Worm (Caenorhabditis elegans) whole organism, L1 larva: ENCODE data around the gene dat-1.

Experiments
- C04F5.9 ChIP-seq: sonication (generic microtip); optimal IDR thresholded peaks from 2 replicates; lab custom pipeline; 2016; ENCODE audit warnings: missing genetic modification characterization, missing compliant biosample characterization
- Y116A8C.19 ChIP-seq: sonication (generic microtip); optimal IDR thresholded peaks from 2 replicates; lab custom pipeline; 2016; ENCODE audit warnings: missing compliant biosample characterization, missing genetic modification characterization, borderline replicate concordance
- alr-1 ChIP-seq: fragments of 200-800 bp; sonication (Bioruptor generic); optimal IDR thresholded peaks from 2 replicates; lab custom pipeline; 2018; ENCODE audit warnings: borderline replicate concordance, mild to moderate bottlenecking, missing genetic modification characterization, missing compliant biosample characterization
- aly-2 ChIP-seq: fragments of 150-350 bp; optimal IDR thresholded peaks from 2 replicates; lab custom pipeline; 2014; ENCODE audit warnings: missing biosample characterization, missing genetic modification characterization
- ama-1 ChIP-seq: fragments of 150-350 bp; optimal IDR thresholded peaks from 2 replicates; lab custom pipeline; 2014
- blmp-1 ChIP-seq: fragments of 150-350 bp; optimal IDR thresholded peaks from 2 replicates; lab custom pipeline; 2014; ENCODE audit warnings: missing biosample characterization, missing genetic modification characterization
- ceh-8 ChIP-seq: fragments of 200-800 bp; sonication (Bioruptor generic); optimal IDR thresholded peaks from 2 replicates; lab custom pipeline; 2018; ENCODE audit warnings: mild to moderate bottlenecking, missing genetic modification characterization, moderate library complexity, missing compliant biosample characterization
- dpl-1 ChIP-seq, 3 experiments: fragments of 150-350 bp in 2 of 3; sonication (generic microtip) in 1 of 3; optimal IDR thresholded peaks; 2 replicates each; lab custom pipeline; 2014 to 2017; ENCODE audit warnings: missing biosample characterization in 3 of 3, missing genetic modification characterization in 3 of 3, missing genetic modification reagents in 3 of 3
- dsc-1 ChIP-seq: sonication (generic microtip); optimal IDR thresholded peaks from 2 replicates; lab custom pipeline; 2016; ENCODE audit warnings: mild to moderate bottlenecking, missing genetic modification characterization, missing compliant biosample characterization
- efl-1 ChIP-seq, 4 experiments: fragments of 150-350 bp; optimal IDR thresholded peaks in 3 of 4; peaks in 1 of 4; 1 replicate in 1 of 4; 2 replicates in 3 of 4; lab custom pipeline; 2014; ENCODE audit warnings: missing biosample characterization in 2 of 4, missing genetic modification characterization in 2 of 4, missing genetic modification reagents in 2 of 4
- efl-3 ChIP-seq: fragments of 200-800 bp; sonication (Bioruptor generic); optimal IDR thresholded peaks from 2 replicates; lab custom pipeline; 2018; ENCODE audit warnings: mild to moderate bottlenecking, missing genetic modification characterization, missing compliant biosample characterization
- egl-13 ChIP-seq: sonication (generic microtip); optimal IDR thresholded peaks from 2 replicates; lab custom pipeline; 2016; ENCODE audit warnings: missing genotype, missing genetic modification reagents, missing genetic modification characterization, missing compliant biosample characterization
- elt-2 ChIP-seq: sonication (generic microtip); optimal IDR thresholded peaks from 2 replicates; lab custom pipeline; 2016; ENCODE audit warnings: missing genetic modification characterization, mild to moderate bottlenecking, inconsistent platforms, missing compliant biosample characterization, missing genetic modification reagents
- elt-3 ChIP-seq, 6 experiments: fragments of 150-350 bp in 1 of 6; sonication (generic microtip); optimal IDR thresholded peaks; 2 replicates each; lab custom pipeline; 2017 to 2018; ENCODE audit warnings: missing biosample characterization in 6 of 6, missing genetic modification characterization in 6 of 6, inconsistent platforms in 1 of 6
- fkh-10 ChIP-seq: sonication (generic microtip); optimal IDR thresholded peaks from 2 replicates; lab custom pipeline; 2017; ENCODE audit warnings: missing biosample characterization, missing genetic modification reagents, missing genetic modification characterization
- fkh-4 ChIP-seq: sonication (generic microtip); optimal IDR thresholded peaks from 2 replicates; lab custom pipeline; 2016; ENCODE audit warnings: missing compliant biosample characterization, missing genetic modification characterization, borderline replicate concordance
- hlh-17 ChIP-seq: fragments of 200-800 bp; sonication (Bioruptor generic); optimal IDR thresholded peaks from 2 replicates; lab custom pipeline; 2018; ENCODE audit warnings: missing genetic modification characterization, mild to moderate bottlenecking, missing compliant biosample characterization, moderate library complexity, borderline replicate concordance
- irx-1 ChIP-seq: sonication (generic microtip); optimal IDR thresholded peaks from 2 replicates; lab custom pipeline; 2016; ENCODE audit warnings: missing genetic modification characterization, missing compliant biosample characterization
- jun-1 ChIP-seq: fragments of 150-350 bp; optimal IDR thresholded peaks from 2 replicates; lab custom pipeline; 2014; ENCODE audit warnings: missing biosample characterization, missing genetic modification reagents, missing genetic modification characterization
- lin-14 ChIP-seq: fragments of 200-800 bp; sonication (Bioruptor generic); optimal IDR thresholded peaks from 2 replicates; lab custom pipeline; 2018; ENCODE audit warnings: mild to moderate bottlenecking, missing genetic modification characterization, moderate library complexity, missing compliant biosample characterization
- lin-35 ChIP-seq, 2 experiments: fragments of 150-350 bp; optimal IDR thresholded peaks; 2 replicates each; lab custom pipeline; 2014; ENCODE audit warnings: missing biosample characterization in 2 of 2, missing genetic modification characterization in 2 of 2, missing genetic modification reagents in 2 of 2
- lir-3 ChIP-seq: sonication (generic microtip); optimal IDR thresholded peaks from 2 replicates; lab custom pipeline; 2016; ENCODE audit warnings: mild to moderate bottlenecking, missing genetic modification characterization, moderate library complexity, missing compliant biosample characterization; ENCODE audit not compliant: poor library complexity
- lsy-2 ChIP-seq, 2 experiments: fragments of 150-350 bp; optimal IDR thresholded peaks; 2 replicates each; lab custom pipeline; 2014; ENCODE audit warnings: missing biosample characterization in 2 of 2, missing genetic modification characterization in 2 of 2
- mdl-1 ChIP-seq, 2 experiments: fragments of 150-350 bp; optimal IDR thresholded peaks; 2 replicates each; lab custom pipeline; 2014 to 2017; ENCODE audit warnings: missing biosample characterization in 2 of 2, missing genetic modification characterization in 2 of 2, inconsistent platforms in 1 of 2
- mef-2 ChIP-seq: fragments of 150-350 bp; optimal IDR thresholded peaks from 2 replicates; lab custom pipeline; 2014; ENCODE audit warnings: missing biosample characterization, missing genetic modification characterization
- mep-1 ChIP-seq: fragments of 150-350 bp; optimal IDR thresholded peaks from 2 replicates; lab custom pipeline; 2014; ENCODE audit warnings: missing biosample characterization, missing genetic modification characterization
- nhr-12 ChIP-seq: sonication (generic microtip); optimal IDR thresholded peaks from 2 replicates; lab custom pipeline; 2017; ENCODE audit warnings: missing biosample characterization, missing genetic modification characterization
- nhr-19 ChIP-seq: fragments of 200-800 bp; sonication (Bioruptor generic); conservative IDR thresholded peaks from 2 replicates; pipeline ENCODE4 v1.3.6; 2022; ENCODE audit warnings: missing genetic modification characterization, missing compliant biosample characterization
- nhr-20 ChIP-seq: sonication (generic microtip); optimal IDR thresholded peaks from 2 replicates; lab custom pipeline; 2016; ENCODE audit warnings: mild to moderate bottlenecking, missing genetic modification characterization, missing compliant biosample characterization
- nhr-237 ChIP-seq: fragments of 150-350 bp; optimal IDR thresholded peaks from 2 replicates; lab custom pipeline; 2014; ENCODE audit warnings: missing biosample characterization, missing genetic modification characterization
- nhr-47 ChIP-seq: sonication (generic microtip); optimal IDR thresholded peaks from 2 replicates; lab custom pipeline; 2016; ENCODE audit warnings: mild to moderate bottlenecking, missing genetic modification characterization, moderate library complexity, missing compliant biosample characterization
- nhr-71 ChIP-seq: sonication (generic microtip); optimal IDR thresholded peaks from 2 replicates; lab custom pipeline; 2016; ENCODE audit warnings: mild to moderate bottlenecking, missing genetic modification characterization, moderate library complexity, missing compliant biosample characterization
- nhr-84 ChIP-seq: sonication (generic microtip); optimal IDR thresholded peaks from 2 replicates; lab custom pipeline; 2017; ENCODE audit warnings: missing biosample characterization, missing genetic modification characterization
- nhr-90 ChIP-seq: sonication (generic microtip); optimal IDR thresholded peaks from 2 replicates; lab custom pipeline; 2016; ENCODE audit warnings: mild to moderate bottlenecking, missing genetic modification characterization, missing compliant biosample characterization; ENCODE audit not compliant: poor library complexity
- snu-23 ChIP-seq: sonication (generic microtip); optimal IDR thresholded peaks from 2 replicates; lab custom pipeline; 2016; ENCODE audit warnings: missing genetic modification characterization, missing compliant biosample characterization
- sup-37 ChIP-seq: fragments of 200-800 bp; sonication (Bioruptor generic); optimal IDR thresholded peaks from 2 replicates; lab custom pipeline; 2018; ENCODE audit warnings: mild to moderate bottlenecking, missing genetic modification characterization, missing compliant biosample characterization
- swsn-7 ChIP-seq: sonication (generic microtip); optimal IDR thresholded peaks from 2 replicates; lab custom pipeline; 2016; ENCODE audit warnings: missing genetic modification characterization, missing compliant biosample characterization
- unc-130 ChIP-seq: fragments of 150-350 bp; optimal IDR thresholded peaks from 2 replicates; lab custom pipeline; 2017; ENCODE audit warnings: missing biosample characterization, missing genetic modification characterization, inconsistent platforms
- unc-62 ChIP-seq: fragments of 150-350 bp; optimal IDR thresholded peaks from 2 replicates; lab custom pipeline; 2014; ENCODE audit warnings: missing biosample characterization, missing genetic modification reagents, missing genetic modification characterization
- unc-86 ChIP-seq: sonication (generic microtip); optimal IDR thresholded peaks from 2 replicates; lab custom pipeline; 2016; ENCODE audit warnings: missing genetic modification characterization, missing compliant biosample characterization
- unc-98 ChIP-seq: fragments of 200-800 bp; sonication (Bioruptor generic); IDR thresholded peaks from 2 replicates; pipeline ENCODE4 v1.3.6; 2022; ENCODE audit warnings: missing genetic modification characterization, missing compliant biosample characterization
- vab-15 ChIP-seq: sonication (generic microtip); optimal IDR thresholded peaks from 2 replicates; lab custom pipeline; 2017; ENCODE audit warnings: missing genotype, mild to moderate bottlenecking, missing genetic modification characterization, missing compliant biosample characterization
- xbp-1 ChIP-seq: sonication (generic microtip); optimal IDR thresholded peaks from 2 replicates; lab custom pipeline; 2016; ENCODE audit warnings: missing genetic modification characterization, missing compliant biosample characterization
- ztf-11 ChIP-seq, 2 experiments: sonication (generic microtip); optimal IDR thresholded peaks; 2 replicates each; lab custom pipeline; 2016 to 2017; ENCODE audit warnings: missing genetic modification characterization in 2 of 2, missing biosample characterization in 1 of 2, missing compliant biosample characterization in 1 of 2

dat-1 gene

ce11 chrIII:9256961-9257360 lies 14.2 kb downstream of the dat-1 start, which contains the start of gene M01A8.1:
TSS of gene M01A8.1 (plus strand) at chrIII:9257261.
- TF ChIP-seq egl-13 (tag; lab: Kevin White, UChicago): no peak
- no peak for TF ChIP-seq efl-1 (optimal IDR thresholded peaks at IDR 0.05; lab: Kevin White, UChicago)
- TF ChIP-seq efl-1 (GFP tag; optimal IDR thresholded peaks at IDR 0.05 in 1 of 2; lab: Kevin White, UChicago): peak in 1 of 2 experiments; percentile 41

- no peak for TF ChIP-seq nhr-19
- no peak for TF ChIP-seq nhr-12
- TF ChIP-seq efl-1 (optimal IDR thresholded peaks at IDR 0.05; lab: Kevin White, UChicago): no peak
- TF ChIP-seq efl-1 (GFP tag; optimal IDR thresholded peaks at IDR 0.05 in 1 of 2; lab: Kevin White, UChicago): peak in 1 of 2 experiments; percentile 81
- TF ChIP-seq elt-2 (tag; lab: Kevin White, UChicago): peak; percentile 11
- no peak for TF ChIP-seq ama-1 (lab: Kevin White, UChicago)
- TF ChIP-seq dpl-1 (GFP tag; optimal IDR thresholded peaks at IDR 0.05; lab: Kevin White, UChicago): no peak
- TF ChIP-seq jun-1 (tag; lab: Kevin White, UChicago): no peak
- TF ChIP-seq xbp-1 (tag; lab: Kevin White, UChicago): no peak
- no peak for TF ChIP-seq efl-3 (GFP tag; lab: Kevin White, UChicago)
- no peak for TF ChIP-seq nhr-237 (tag; lab: Kevin White, UChicago)
- no peak for TF ChIP-seq fkh-4 (tag; lab: Kevin White, UChicago)
- TF ChIP-seq ztf-11 (tag; optimal IDR thresholded peaks at IDR 0.05; lab: Kevin White, UChicago): no peak
- TF ChIP-seq Y116A8C.19 (tag; lab: Kevin White, UChicago): no peak
- no peak for TF ChIP-seq mdl-1 (tag; optimal IDR thresholded peaks at IDR 0.05; lab: Kevin White, UChicago)
- no peak for TF ChIP-seq fkh-10
- no peak for TF ChIP-seq alr-1 (tag; lab: Kevin White, UChicago)
- TF ChIP-seq unc-98 (GFP tag; lab: Robert Waterston, UW): no peak
Observed at ce11 chrIII:9258510-9258909, 15.7 kb downstream of the dat-1 start.

ce11 chrIII:9269012-9269471 lies 26.3 kb downstream of the dat-1 start, which contains the start of gene clip-1:
TSS of gene clip-1 (minus strand) at chrIII:9269062.
- no peak for TF ChIP-seq nhr-12
- no peak for TF ChIP-seq aly-2
- no peak for TF ChIP-seq hlh-17 (GFP tag; lab: Kevin White, UChicago)
- no peak for TF ChIP-seq ama-1 (lab: Kevin White, UChicago)
- no peak for TF ChIP-seq fkh-10
- TF ChIP-seq nhr-84 (tag; lab: Kevin White, UChicago): no peak
- no peak for TF ChIP-seq elt-2 (tag; lab: Kevin White, UChicago)
- no peak for TF ChIP-seq unc-62 (GFP tag; lab: Kevin White, UChicago)
- TF ChIP-seq blmp-1: peak; percentile 76
- no peak for TF ChIP-seq Y116A8C.19 (tag; lab: Kevin White, UChicago)
- peak; percentile 19 for TF ChIP-seq nhr-47 (tag; lab: Kevin White, UChicago)
- TF ChIP-seq lin-14 (GFP tag; lab: Kevin White, UChicago): peak; percentile 68
- no peak for TF ChIP-seq ceh-8
- TF ChIP-seq snu-23 (GFP tag; lab: Kevin White, UChicago): peak; percentile 53
- no peak for TF ChIP-seq dsc-1 (tag; lab: Kevin White, UChicago)
- TF ChIP-seq nhr-19: no peak
- TF ChIP-seq sup-37: no peak
- TF ChIP-seq mdl-1 (tag; optimal IDR thresholded peaks at IDR 0.05; lab: Kevin White, UChicago): peak in 1 of 2 experiments; percentile 21
- TF ChIP-seq nhr-90 (tag; lab: Kevin White, UChicago): peak; percentile 11
- peak; percentile 20 for TF ChIP-seq mep-1
- peak in 1 of 3 experiments; percentile 29 for TF ChIP-seq dpl-1 (GFP tag; optimal IDR thresholded peaks at IDR 0.05; lab: Kevin White, UChicago)
- peak in 5 of 6 experiments; percentile 40 to 74 (median 50) for TF ChIP-seq elt-3 (tag; optimal IDR thresholded peaks at IDR 0.05; lab: Kevin White, UChicago)
- TF ChIP-seq jun-1 (tag; lab: Kevin White, UChicago): no peak
- no peak for TF ChIP-seq vab-15
- no peak for TF ChIP-seq swsn-7 (tag; lab: Kevin White, UChicago)
- TF ChIP-seq lir-3 (tag; lab: Kevin White, UChicago): peak; percentile 16
- no peak for TF ChIP-seq fkh-4 (tag; lab: Kevin White, UChicago)
- no peak for TF ChIP-seq alr-1 (tag; lab: Kevin White, UChicago)
- TF ChIP-seq egl-13 (tag; lab: Kevin White, UChicago): no peak
- TF ChIP-seq nhr-71 (tag; lab: Kevin White, UChicago): peak; percentile 53
- no peak for TF ChIP-seq unc-86 (tag; lab: Kevin White, UChicago)
- TF ChIP-seq lsy-2 (tag; optimal IDR thresholded peaks at IDR 0.05; lab: Kevin White, UChicago): peak in 1 of 2 experiments; percentile 44
- no peak for TF ChIP-seq irx-1
- TF ChIP-seq nhr-237 (tag; lab: Kevin White, UChicago): peak; percentile 14
- peak in 1 of 2 experiments; percentile 71 for TF ChIP-seq lin-35 (GFP tag; optimal IDR thresholded peaks at IDR 0.05; lab: Kevin White, UChicago)
- peak; percentile 40 for TF ChIP-seq unc-130
- no peak for TF ChIP-seq mef-2
- peak; percentile 52 for TF ChIP-seq nhr-20
- TF ChIP-seq C04F5.9: no peak
